Worm (Caenorhabditis elegans) whole organism, early embryonic: ENCODE data around the gene spat-3.

Experiments
- B0310.2 ChIP-seq: sonication (generic microtip); optimal IDR thresholded peaks from 2 replicates; lab custom pipeline; 2016; ENCODE audit warnings: mild to moderate bottlenecking, missing genetic modification characterization, missing compliant biosample characterization
- aly-1 ChIP-seq: sonication (generic microtip); optimal IDR thresholded peaks from 2 replicates; lab custom pipeline; 2016; ENCODE audit warnings: missing genetic modification characterization, missing compliant biosample characterization
- ama-1 ChIP-seq: fragments of 150-350 bp; optimal IDR thresholded peaks from 2 replicates; lab custom pipeline; 2014
- ceh-36 ChIP-seq: sonication (generic microtip); optimal IDR thresholded peaks from 2 replicates; lab custom pipeline; 2016; ENCODE audit warnings: missing genetic modification characterization, inconsistent platforms, missing compliant biosample characterization
- flt-1 ChIP-seq: fragments of 200-800 bp; sonication (Bioruptor generic); IDR thresholded peaks from 2 replicates; pipeline ENCODE4 v1.3.6; 2022; ENCODE audit warnings: missing genetic modification characterization, missing compliant biosample characterization
- hmbx-1 ChIP-seq: sonication (generic microtip); optimal IDR thresholded peaks from 2 replicates; lab custom pipeline; 2016; ENCODE audit warnings: mild to moderate bottlenecking, missing genetic modification characterization, missing compliant biosample characterization
- hmg-4 ChIP-seq: fragments of 200-800 bp; sonication (Bioruptor generic); optimal IDR thresholded peaks from 2 replicates; lab custom pipeline; 2018; ENCODE audit warnings: mild to moderate bottlenecking, missing genetic modification characterization, missing compliant biosample characterization
- scrt-1 ChIP-seq: fragments of 200-800 bp; sonication (Bioruptor generic); IDR thresholded peaks from 2 replicates; pipeline ENCODE4 v1.3.6; 2022; ENCODE audit warnings: missing genetic modification characterization, missing compliant biosample characterization
- tbx-37 ChIP-seq: fragments of 200-800 bp; sonication (Bioruptor generic); conservative IDR thresholded peaks from 2 replicates; pipeline ENCODE4 v1.3.6; 2022; ENCODE audit warnings: missing genetic modification reagents, missing genetic modification characterization, missing compliant biosample characterization

DNA sequence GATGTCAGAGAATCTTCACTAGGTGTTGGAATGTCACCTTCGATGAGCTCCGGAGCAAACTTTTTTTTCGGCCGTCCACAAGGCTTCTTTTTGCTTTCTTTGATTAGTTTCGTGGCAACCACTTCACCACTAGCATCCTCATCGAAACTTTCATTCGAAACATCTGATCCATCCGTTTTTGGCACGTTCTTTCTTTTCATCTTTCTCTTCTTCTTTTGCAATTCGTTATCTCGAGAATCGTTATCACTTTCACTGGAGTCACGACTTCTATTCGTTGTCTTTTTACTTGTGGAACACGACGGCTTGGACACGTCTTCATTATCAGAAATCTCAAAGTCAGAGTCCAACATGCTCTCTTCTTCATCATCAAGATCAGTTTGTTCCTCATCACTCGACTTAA, 1.5 kb downstream of the spat-3 start:
- TF ChIP-seq flt-1 (GFP tag; lab: Robert Waterston, UW) = no peak
- TF ChIP-seq hmbx-1 (tag; lab: Kevin White, UChicago) = no peak
- TF ChIP-seq tbx-37 (GFP tag; lab: Robert Waterston, UW) = no peak
- TF ChIP-seq aly-1 = no peak
- TF ChIP-seq ama-1 (lab: Kevin White, UChicago) = no peak
- TF ChIP-seq hmg-4 (GFP tag; lab: Kevin White, UChicago) = no peak
- no peak for TF ChIP-seq B0310.2 (tag; lab: Kevin White, UChicago)
- no peak for TF ChIP-seq scrt-1 (GFP tag; lab: Robert Waterston, UW)
- TF ChIP-seq ceh-36 (tag; lab: Kevin White, UChicago) = no peak
